Fruit fly (Drosophila melanogaster): ENCODE measurements around the gene CG44038.

- TF ChIP-seq CG4496 (GFP tag; IDR thresholded peaks at IDR 0.05) = no peak; the same call in 1 of the 3 replicates
- no peak for TF ChIP-seq D1 (tag; optimal IDR thresholded peaks at IDR 0.05)
- no peak for TF ChIP-seq CG8159 (tag; optimal IDR thresholded peaks at IDR 0.05)
- TF ChIP-seq CG14655 (GFP tag; optimal IDR thresholded peaks at IDR 0.05) = no peak
- no peak for TF ChIP-seq Pif1B (GFP tag; optimal IDR thresholded peaks at IDR 0.05)
- no peak for TF ChIP-seq CG34367 (tag; optimal IDR thresholded peaks at IDR 0.05)
- no peak for TF ChIP-seq rn (GFP tag; IDR thresholded peaks at IDR 0.05)
- TF ChIP-seq CG13204 (GFP tag; optimal IDR thresholded peaks at IDR 0.05) = peak; percentile 42
- no peak; the same call in 2 of the 3 replicates for TF ChIP-seq fd96Ca (GFP tag; IDR thresholded peaks at IDR 0.05)
- TF ChIP-seq Pif1A (GFP tag; optimal IDR thresholded peaks at IDR 0.05) = no peak
- no peak for TF ChIP-seq Snoo (tag; optimal IDR thresholded peaks at IDR 0.05)
- TF ChIP-seq EcR (GFP tag; optimal IDR thresholded peaks at IDR 0.05) = peak; percentile 92
- TF ChIP-seq CG9948 (tag; optimal IDR thresholded peaks at IDR 0.05) = no peak
Observed at dm6 chr3R:12280729-12281342, 20.1 kb downstream of the CG44038 start.
